Worm (Caenorhabditis elegans) whole organism, midembryonic: Measurements from ENCODE around the gene F42E11.3.

Experiments used
- T22C8.4 ChIP-seq: fragments of 200-800 bp; sonication (Bioruptor generic); IDR thresholded peaks from 2 replicates; pipeline ENCODE4 v1.3.6; 2022; ENCODE audit warnings: missing genetic modification characterization, missing compliant biosample characterization
- cog-1 ChIP-seq: sonication (generic microtip); optimal IDR thresholded peaks from 2 replicates; lab custom pipeline; 2016; ENCODE audit warnings: missing genetic modification characterization, missing compliant biosample characterization
- flt-1 ChIP-seq: fragments of 200-800 bp; sonication (Bioruptor generic); IDR thresholded peaks from 2 replicates; pipeline ENCODE4 v1.3.6; 2022; ENCODE audit warnings: missing genetic modification characterization, missing compliant biosample characterization
- klf-2 ChIP-seq: fragments of 200-800 bp; sonication (Bioruptor generic); conservative IDR thresholded peaks from 2 replicates; pipeline ENCODE4 v1.3.6; 2022; ENCODE audit warnings: missing genetic modification reagents, missing genetic modification characterization, missing compliant biosample characterization
- med-1 ChIP-seq: sonication (generic microtip); optimal IDR thresholded peaks from 2 replicates; lab custom pipeline; 2017; ENCODE audit warnings: missing genetic modification characterization, mild to moderate bottlenecking, missing compliant biosample characterization, antibody characterized with exemption, missing genetic modification reagents; ENCODE audit not compliant: insufficient read depth
- ref-1 ChIP-seq: fragments of 200-800 bp; sonication (Bioruptor generic); conservative IDR thresholded peaks from 2 replicates; pipeline ENCODE4 v1.3.6; 2022; ENCODE audit warnings: missing genetic modification reagents, missing genetic modification characterization, missing compliant biosample characterization
- ztf-23 ChIP-seq: fragments of 200-800 bp; sonication (Bioruptor generic); IDR thresholded peaks from 2 replicates; pipeline ENCODE4 v1.3.6; 2022; ENCODE audit warnings: missing genetic modification reagents, missing genetic modification characterization, missing compliant biosample characterization
- ztf-29 ChIP-seq: fragments of 200-800 bp; sonication (Bioruptor generic); IDR thresholded peaks from 2 replicates; pipeline ENCODE4 v1.3.6; 2022; ENCODE audit warnings: missing genetic modification reagents, missing genetic modification characterization, missing compliant biosample characterization

- TF ChIP-seq ztf-29 (no peak), med-1 (GFP tag; lab: Kevin White, UChicago) (no peak), ref-1 (GFP tag; lab: Robert Waterston, UW) (no peak), klf-2 (no peak), T22C8.4 (GFP tag; lab: Robert Waterston, UW) (no peak), cog-1 (tag; lab: Kevin White, UChicago) (no peak), ztf-23 (GFP tag; lab: Robert Waterston, UW) (no peak), flt-1 (GFP tag; lab: Robert Waterston, UW) (no peak)
Observed at ce11 chrX:11385916-11386315, 10.5 kb upstream of the F42E11.3 start.
